Fruit fly (Drosophila melanogaster): ENCODE results near the gene Uev1A.
A peak's percentile ranks its signal among the peaks of the same experiment; 100 is the strongest.

Uev1A gene

dm6 chr3L:5365880-5366507, at the start of gene Uev1A, which contains the start of gene Membrin:
Uev1A (minus strand) TSS chr3L:5366225.
Membrin (plus strand) TSS chr3L:5366455.
- TF ChIP-seq CG17801 (GFP tag; optimal IDR thresholded peaks at IDR 0.05; ENCODE audit: partially characterized antibody): peak; percentile 19

- TF ChIP-seq CG17801 (GFP tag; optimal IDR thresholded peaks at IDR 0.05; ENCODE audit: partially characterized antibody): no peak
Observed at dm6 chr3L:5385762-5386161, 19.7 kb upstream of the Uev1A start.

dm6 chr3L:5382721-5383120, 16.7 kb upstream of the Uev1A start, which contains the start of gene Ir64a:
Ir64a (minus strand) TSS chr3L:5382821.
- TF ChIP-seq CG17801 (GFP tag; optimal IDR thresholded peaks at IDR 0.05; ENCODE audit: partially characterized antibody): no peak

DNA sequence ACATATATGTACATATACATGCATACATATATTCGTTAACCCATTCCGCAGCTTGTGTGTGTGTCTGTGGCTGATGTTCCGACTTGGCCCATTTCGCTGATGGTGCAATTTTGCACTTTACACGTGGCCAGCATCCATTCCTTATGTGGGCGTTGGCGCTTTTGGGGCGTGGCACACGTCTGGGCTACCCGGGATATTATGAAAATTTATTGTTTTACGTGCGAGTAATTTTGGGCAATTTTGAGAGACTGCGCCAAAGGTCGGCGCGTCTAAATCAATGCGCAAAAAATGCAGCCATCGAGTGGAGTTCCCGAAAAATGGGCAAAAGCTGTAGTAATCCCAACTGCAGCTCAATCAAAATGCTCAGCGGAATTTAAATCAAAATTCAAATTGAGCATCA, 6.0 kb upstream of the Uev1A start:
- TF ChIP-seq CG17801 (GFP tag; optimal IDR thresholded peaks at IDR 0.05; ENCODE audit: partially characterized antibody): no peak

DNA sequence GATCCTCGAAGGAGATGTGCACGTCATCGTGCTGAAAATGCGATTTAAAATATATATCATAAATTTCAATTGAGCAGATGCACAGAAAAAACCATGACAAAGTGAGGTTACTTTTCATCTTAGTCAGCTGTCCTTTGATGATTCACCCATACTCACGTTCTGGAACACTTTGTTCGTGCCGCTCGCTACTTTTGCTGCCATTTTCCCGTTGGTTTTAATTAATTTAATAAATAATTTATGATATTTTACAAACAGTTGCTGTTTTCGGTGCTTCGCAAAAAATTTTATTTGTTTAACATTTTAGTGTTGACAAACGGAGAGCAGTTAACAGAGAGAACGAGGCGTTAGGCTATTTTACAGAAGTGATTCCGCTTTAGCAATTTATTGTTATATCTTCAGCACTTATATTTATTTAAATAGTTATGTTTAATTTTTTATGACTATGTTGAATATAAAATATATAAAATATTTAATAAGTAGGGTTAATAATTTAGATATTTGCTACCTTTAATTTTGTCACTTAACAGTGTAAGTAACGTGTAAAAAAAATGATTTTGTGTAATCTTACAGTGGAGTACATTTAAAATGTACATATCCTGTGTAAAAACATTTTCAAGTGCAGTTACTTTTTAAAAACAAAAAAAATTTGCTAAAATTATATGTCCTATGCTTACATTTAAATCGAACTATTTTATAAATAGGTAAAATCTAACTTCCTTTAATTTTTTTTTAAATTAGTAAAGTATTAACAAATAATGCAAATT, 1.9 kb upstream of the Uev1A start, which contains the start of gene Pfdn4:
TSS of gene Pfdn4 (minus strand) at position 265 of the 764 bp plus-strand sequence.
- TF ChIP-seq CG17801 (GFP tag; optimal IDR thresholded peaks at IDR 0.05; ENCODE audit: partially characterized antibody): no peak

dm6 chr3L:5365164-5365879, 703 bp downstream of the Uev1A start:
- TF ChIP-seq CG17801 (GFP tag; optimal IDR thresholded peaks at IDR 0.05; ENCODE audit: partially characterized antibody): peak; percentile 34

DNA sequence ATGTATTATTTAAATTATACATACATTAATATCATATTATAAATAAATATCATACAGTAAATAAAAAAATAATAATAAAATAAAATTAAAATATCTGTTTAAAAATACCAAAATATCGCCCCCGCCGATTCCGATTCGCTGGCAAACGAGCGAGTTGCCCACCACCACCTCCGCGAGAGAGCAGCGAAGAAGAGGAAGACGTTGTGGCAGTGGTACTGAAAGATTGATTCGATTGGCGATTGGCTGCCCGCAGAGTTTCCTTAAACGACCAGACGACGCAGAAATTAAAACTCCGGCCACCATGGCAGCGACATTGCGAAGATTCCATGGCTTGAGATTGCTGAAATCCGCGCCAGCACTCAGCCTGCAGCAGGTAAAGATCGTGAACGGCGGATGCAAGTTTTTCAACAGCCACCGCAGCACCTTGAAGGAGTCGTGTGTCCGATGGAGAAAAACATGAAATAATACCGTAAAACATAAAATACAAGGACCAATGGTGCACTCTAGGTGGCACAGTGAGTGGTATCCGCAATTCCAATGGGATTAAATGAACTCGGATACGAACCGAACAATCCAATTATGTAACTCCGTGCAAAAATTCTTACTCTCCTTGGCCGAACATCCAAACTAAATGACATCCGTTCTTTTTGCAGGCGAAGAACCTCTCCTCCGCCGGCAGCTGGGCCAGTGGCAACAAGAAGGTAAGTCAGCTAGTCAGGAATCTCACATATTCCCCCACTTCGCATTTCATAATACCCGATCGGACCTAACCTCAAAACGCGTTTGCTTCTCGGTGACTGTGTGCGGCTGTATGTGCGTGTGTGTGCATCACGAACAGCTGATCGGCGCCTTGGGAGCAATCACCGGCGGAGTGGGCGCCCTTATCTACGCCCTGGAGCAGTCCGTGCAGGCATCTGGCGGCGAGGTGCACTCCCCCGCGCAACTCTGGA, 5.7 kb downstream of the Uev1A start, which contains the start of gene Cyt-c1:
TSS of gene Cyt-c1 (plus strand) at position 173 of the 950 bp plus-strand sequence.
- TF ChIP-seq CG17801 (GFP tag; optimal IDR thresholded peaks at IDR 0.05; ENCODE audit: partially characterized antibody): peak; percentile 4

- no peak for TF ChIP-seq CG17801 (GFP tag; optimal IDR thresholded peaks at IDR 0.05; ENCODE audit: partially characterized antibody)
Observed at dm6 chr3L:5359208-5360003, 6.6 kb downstream of the Uev1A start, which contains the start of gene Klp64D. Klp64D (minus strand) TSS chr3L:5359392.

DNA sequence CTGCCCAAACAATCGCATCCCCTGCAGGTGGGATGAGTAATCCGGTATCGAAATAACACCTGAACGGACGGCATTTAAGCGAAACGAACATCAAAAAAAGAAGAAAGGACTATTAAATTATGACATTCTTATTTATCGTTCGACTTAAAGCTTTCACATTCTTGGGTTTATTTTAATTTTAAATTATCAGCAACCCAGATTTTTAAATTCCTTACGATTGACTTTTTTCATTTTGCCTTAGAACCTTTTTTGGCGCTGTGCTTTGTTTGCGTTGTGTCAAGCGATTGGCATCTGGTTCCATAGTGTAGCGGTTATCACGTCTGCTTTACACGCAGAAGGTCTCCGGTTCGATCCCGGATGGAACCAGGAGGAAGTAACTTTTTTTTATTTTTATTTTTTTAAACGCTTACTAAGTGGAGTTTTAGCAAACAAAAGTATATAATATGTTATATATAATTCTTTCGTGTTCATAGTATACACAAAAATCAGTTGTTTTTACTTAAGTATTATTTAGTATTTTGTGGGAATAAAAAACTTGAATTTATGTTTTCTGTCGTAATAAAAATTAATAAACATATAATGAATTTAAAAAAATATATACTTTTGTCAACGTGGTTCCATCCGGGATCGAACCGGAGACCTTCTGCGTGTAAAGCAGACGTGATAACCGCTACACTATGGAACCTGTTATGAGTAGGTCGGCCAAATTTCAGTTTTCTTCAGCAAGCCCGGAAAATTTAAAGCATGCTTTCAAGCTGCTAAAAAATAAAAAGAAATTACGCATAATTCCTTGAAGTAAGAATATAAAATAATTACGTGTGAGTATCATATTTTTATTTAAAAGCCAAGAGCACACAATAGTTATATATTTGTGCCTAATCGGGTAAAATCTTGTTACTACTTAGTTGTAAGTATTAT, 9.7 kb downstream of the Uev1A start:
- TF ChIP-seq CG17801 (GFP tag; optimal IDR thresholded peaks at IDR 0.05; ENCODE audit: partially characterized antibody): peak; percentile 22

- no peak for TF ChIP-seq CG17801 (GFP tag; optimal IDR thresholded peaks at IDR 0.05; ENCODE audit: partially characterized antibody)
Observed at dm6 chr3L:5355823-5356049, 10.3 kb downstream of the Uev1A start, which contains the start of gene lama. lama (minus strand) TSS chr3L:5355923.

- TF ChIP-seq CG17801 (GFP tag; optimal IDR thresholded peaks at IDR 0.05; ENCODE audit: partially characterized antibody): peak; percentile 97
Observed at dm6 chr3L:5355074-5355790, 10.8 kb downstream of the Uev1A start, which contains the start of gene CG46456. CG46456 (minus strand) TSS chr3L:5355346.

DNA sequence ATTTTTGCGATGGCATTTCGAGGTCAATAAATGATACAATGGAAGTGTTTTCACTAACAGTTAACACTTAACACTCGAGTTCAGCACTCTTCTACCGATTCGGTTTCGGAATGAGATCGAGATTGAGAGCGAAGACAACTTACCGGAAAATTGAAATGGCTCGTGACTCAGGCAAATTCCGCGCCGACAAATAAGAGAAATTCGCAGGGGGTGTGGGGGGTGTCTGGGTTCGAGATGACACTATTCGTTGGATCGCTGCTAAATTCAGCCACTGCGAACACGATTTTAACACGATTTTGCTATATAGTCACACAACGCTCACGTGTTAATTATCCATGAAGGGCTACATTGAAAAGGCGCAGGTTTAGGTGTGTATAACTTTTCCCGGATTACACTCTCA, 11.6 kb downstream of the Uev1A start:
- no peak for TF ChIP-seq CG17801 (GFP tag; optimal IDR thresholded peaks at IDR 0.05; ENCODE audit: partially characterized antibody)
